Fruit fly (Drosophila melanogaster) whole organism, embryonic: ENCODE measurements around the gene yellow-b.
A peak's percentile ranks its signal among the peaks of the same experiment; 100 is the strongest.

ENCODE experiments used
- CG12744 ChIP-seq: fragments of 200-800 bp; sonication (Bioruptor generic); optimal IDR thresholded peaks from 2 replicates; lab custom pipeline; 2016; ENCODE audit warnings: missing biosample characterization, missing genetic modification characterization
- CG12769 ChIP-seq: fragments of 200-800 bp; sonication (Bioruptor generic); optimal IDR thresholded peaks from 2 replicates; lab custom pipeline; 2019; ENCODE audit warnings: missing biosample characterization, mild to moderate bottlenecking, missing genetic modification characterization, moderate library complexity
- CG15073 ChIP-seq: fragments of 200-800 bp; sonication (Bioruptor generic); optimal IDR thresholded peaks from 2 replicates; lab custom pipeline; 2016; ENCODE audit warnings: missing biosample characterization, missing genetic modification characterization
- CG15601 ChIP-seq: fragments of 200-800 bp; sonication (Bioruptor generic); optimal IDR thresholded peaks from 3 replicates; lab custom pipeline; 2019; ENCODE audit warnings: missing biosample characterization, mild to moderate bottlenecking, missing genetic modification characterization, moderate library complexity
- CG1603 ChIP-seq: fragments of 200-800 bp; sonication (Bioruptor generic); optimal IDR thresholded peaks from 2 replicates; lab custom pipeline; 2019; ENCODE audit warnings: missing biosample characterization, mild to moderate bottlenecking, missing genetic modification characterization, moderate library complexity
- CG17361 ChIP-seq: fragments of 200-800 bp; sonication (Bioruptor generic); IDR thresholded peaks from 3 replicates; pipeline ENCODE4 v1.3.6; 2022; ENCODE audit warnings: missing biosample characterization, missing genetic modification characterization
- CG17829 ChIP-seq: fragments of 200-800 bp; optimal IDR thresholded peaks from 2 replicates; lab custom pipeline; 2019; ENCODE audit warnings: missing biosample characterization, mild to moderate bottlenecking, missing genetic modification characterization, moderate library complexity
- CG18011 ChIP-seq: fragments of 200-800 bp; sonication (Bioruptor generic); optimal IDR thresholded peaks from 2 replicates; lab custom pipeline; 2017; ENCODE audit warnings: missing biosample characterization, missing genetic modification characterization, mild to moderate bottlenecking, moderate library complexity, missing genotype
- CG2875 ChIP-seq: fragments of 200-800 bp; sonication (Bioruptor generic); optimal IDR thresholded peaks from 2 replicates; lab custom pipeline; 2017; ENCODE audit warnings: missing biosample characterization, mild to moderate bottlenecking, missing genetic modification characterization, missing genetic modification reagents
- CG30020 ChIP-seq: fragments of 200-800 bp; optimal IDR thresholded peaks from 2 replicates; lab custom pipeline; 2019; ENCODE audit warnings: missing biosample characterization, mild to moderate bottlenecking, missing genetic modification characterization, moderate library complexity
- CG32767 ChIP-seq: fragments of 200-800 bp; sonication (Bioruptor generic); IDR thresholded peaks from 2 replicates; pipeline ENCODE4 v1.3.6; 2022; ENCODE audit warnings: missing biosample characterization, missing genetic modification characterization
- CG33213 ChIP-seq: fragments of 200-800 bp; sonication (Bioruptor generic); optimal IDR thresholded peaks from 3 replicates; lab custom pipeline; 2016; ENCODE audit warnings: missing biosample characterization, missing genetic modification characterization
- CG4424 ChIP-seq: fragments of 200-800 bp; sonication (Bioruptor generic); optimal IDR thresholded peaks from 3 replicates; lab custom pipeline; 2016; ENCODE audit warnings: missing biosample characterization, missing genetic modification characterization
- CG7745 ChIP-seq: fragments of 200-800 bp; sonication (Bioruptor generic); optimal IDR thresholded peaks from 2 replicates; lab custom pipeline; 2018; ENCODE audit warnings: missing biosample characterization, mild to moderate bottlenecking, missing genetic modification characterization, moderate library complexity
- CG7928 ChIP-seq: fragments of 200-800 bp; sonication (Bioruptor generic); optimal IDR thresholded peaks from 2 replicates; lab custom pipeline; 2017; ENCODE audit warnings: missing biosample characterization, mild to moderate bottlenecking, missing genetic modification characterization
- CG7963 ChIP-seq: fragments of 200-800 bp; sonication (Bioruptor generic); IDR thresholded peaks from 3 replicates; pipeline ENCODE4 v1.3.6; 2022; ENCODE audit warnings: missing biosample characterization, missing genetic modification characterization; ENCODE audit not compliant: partially characterized antibody
- CG8388 ChIP-seq: fragments of 200-800 bp; sonication (Bioruptor generic); optimal IDR thresholded peaks from 2 replicates; lab custom pipeline; 2019; ENCODE audit warnings: missing biosample characterization, mild to moderate bottlenecking, missing genetic modification characterization, moderate library complexity
- CG8765 ChIP-seq: fragments of 200-800 bp; sonication (Bioruptor generic); IDR thresholded peaks from 2 replicates; pipeline ENCODE4 v1.3.6; 2022; ENCODE audit warnings: missing biosample characterization, missing genetic modification characterization
- CG9609 ChIP-seq: fragments of 200-800 bp; sonication (Bioruptor generic); optimal IDR thresholded peaks from 3 replicates; lab custom pipeline; 2016; ENCODE audit warnings: missing biosample characterization, missing genetic modification characterization
- CrebB ChIP-seq: fragments of 200-800 bp; sonication (Bioruptor generic); optimal IDR thresholded peaks from 3 replicates; lab custom pipeline; 2018; ENCODE audit warnings: missing biosample characterization, mild to moderate bottlenecking, missing genetic modification characterization
- Hr3 ChIP-seq: fragments of 200-800 bp; sonication (Bioruptor generic); optimal IDR thresholded peaks from 3 replicates; lab custom pipeline; 2016; ENCODE audit warnings: missing biosample characterization, missing genetic modification characterization
- NC2α ChIP-seq: fragments of 200-800 bp; sonication (Bioruptor generic); optimal IDR thresholded peaks from 2 replicates; lab custom pipeline; 2016; ENCODE audit warnings: missing biosample characterization, missing genetic modification characterization
- Optix ChIP-seq: fragments of 200-800 bp; sonication (Bioruptor generic); IDR thresholded peaks from 3 replicates; pipeline ENCODE4 v1.3.6; 2022; ENCODE audit warnings: missing biosample characterization, missing genetic modification characterization
- Sox102F ChIP-seq: fragments of 200-800 bp; sonication (Bioruptor generic); optimal IDR thresholded peaks from 2 replicates; lab custom pipeline; 2018; ENCODE audit warnings: missing biosample characterization, mild to moderate bottlenecking, missing genetic modification characterization, moderate library complexity
- Stat92E ChIP-seq, 3 experiments: fragments of >200 bp in 2 of 3; fragments of 200-800 bp in 1 of 3; sonication (Bioruptor generic) in 1 of 3; optimal IDR thresholded peaks; 2 replicates each; lab custom pipeline; 2017 to 2019; ENCODE audit warnings: missing biosample characterization in 3 of 3, missing genetic modification characterization in 3 of 3, mild to moderate bottlenecking in 1 of 3, moderate library complexity in 1 of 3
- bcd ChIP-seq: fragments of 200-800 bp; sonication (Bioruptor generic); optimal IDR thresholded peaks from 2 replicates; lab custom pipeline; 2017; ENCODE audit warnings: missing biosample characterization, mild to moderate bottlenecking, missing genetic modification characterization
- da ChIP-seq: fragments of 200-800 bp; sonication (Bioruptor generic); optimal IDR thresholded peaks from 2 replicates; lab custom pipeline; 2016; ENCODE audit warnings: missing biosample characterization, missing genetic modification characterization
- dm ChIP-seq: fragments of 200-800 bp; sonication (Bioruptor generic); optimal IDR thresholded peaks from 3 replicates; lab custom pipeline; 2016; ENCODE audit warnings: missing biosample characterization, missing genetic modification characterization
- emc ChIP-seq: fragments of 200-800 bp; sonication (Bioruptor generic); optimal IDR thresholded peaks from 2 replicates; lab custom pipeline; 2016; ENCODE audit warnings: missing biosample characterization, missing genetic modification characterization
- eyg ChIP-seq: fragments of 200-800 bp; sonication (Bioruptor generic); optimal IDR thresholded peaks from 3 replicates; lab custom pipeline; 2016; ENCODE audit warnings: missing biosample characterization, missing genetic modification characterization
- fd102C ChIP-seq: fragments of 200-800 bp; sonication (Bioruptor generic); optimal IDR thresholded peaks from 2 replicates; lab custom pipeline; 2018; ENCODE audit warnings: missing biosample characterization, mild to moderate bottlenecking, missing genetic modification characterization, moderate library complexity
- fu2 ChIP-seq: fragments of 200-800 bp; sonication (Bioruptor generic); optimal IDR thresholded peaks from 2 replicates; lab custom pipeline; 2016; ENCODE audit warnings: missing biosample characterization, missing genetic modification characterization
- gcm ChIP-seq: fragments of 200-800 bp; sonication (Bioruptor generic); optimal IDR thresholded peaks from 2 replicates; lab custom pipeline; 2019; ENCODE audit warnings: missing biosample characterization, mild to moderate bottlenecking, missing genetic modification characterization, moderate library complexity
- grau ChIP-seq: fragments of 200-800 bp; optimal IDR thresholded peaks from 3 replicates; lab custom pipeline; 2019; ENCODE audit warnings: missing biosample characterization, mild to moderate bottlenecking, missing genetic modification characterization, moderate library complexity
- her ChIP-seq: fragments of 200-800 bp; sonication (Bioruptor generic); optimal IDR thresholded peaks from 2 replicates; lab custom pipeline; 2016; ENCODE audit warnings: missing biosample characterization, missing genetic modification characterization
- ind ChIP-seq: fragments of 200-800 bp; sonication (Bioruptor generic); optimal IDR thresholded peaks from 3 replicates; lab custom pipeline; 2016; ENCODE audit warnings: missing biosample characterization, missing genetic modification characterization
- lmd ChIP-seq: fragments of 200-800 bp; sonication (Bioruptor generic); IDR thresholded peaks from 2 replicates; pipeline ENCODE4 v1.3.6; 2022; ENCODE audit warnings: missing biosample characterization, missing genetic modification characterization
- repo ChIP-seq: fragments of 200-800 bp; sonication (Bioruptor generic); optimal IDR thresholded peaks from 2 replicates; lab custom pipeline; 2016; ENCODE audit warnings: missing biosample characterization, missing genetic modification characterization
- sd ChIP-seq: fragments of 200-800 bp; sonication (Bioruptor generic); optimal IDR thresholded peaks from 3 replicates; lab custom pipeline; 2018; ENCODE audit warnings: missing biosample characterization, mild to moderate bottlenecking, missing genetic modification characterization, moderate library complexity
- sens ChIP-seq: fragments of 200-800 bp; sonication (Bioruptor generic); peaks from one replicate; lab custom pipeline; 2016; ENCODE audit warnings: missing biosample characterization, missing genetic modification characterization

Gene yellow-b

dm6 chr2L:16760504-16761417 is 6.6 kb downstream of the yellow-b start, which contains the start of gene ppk17 (continued):
- peak; percentile 85 for TF ChIP-seq sd
- TF ChIP-seq CG8765 (GFP tag; lab: Robert Waterston, UW) = no peak
- TF ChIP-seq CG7745 (tag; lab: Kevin White, UChicago) = no peak
- TF ChIP-seq Sox102F (GFP tag; lab: Kevin White, UChicago) = no peak
- no peak for TF ChIP-seq CG18011 (GFP tag; lab: Kevin White, UChicago)
- peak; percentile 4 for TF ChIP-seq grau (tag; lab: Kevin White, UChicago)
- no peak for TF ChIP-seq ind (GFP tag; lab: Kevin White, UChicago)
- no peak for TF ChIP-seq lmd
- TF ChIP-seq CG12744 (GFP tag; lab: Kevin White, UChicago) = no peak
- no peak for TF ChIP-seq CG4424 (GFP tag; lab: Kevin White, UChicago)
- TF ChIP-seq CrebB (tag; lab: Kevin White, UChicago) = no peak
- 0 out of 2 replicates have a peak, but pooled peaks have one; percentile 17 for TF ChIP-seq CG32767 (GFP tag; lab: Robert Waterston, UW)
- no peak for TF ChIP-seq CG1603
- no peak for TF ChIP-seq Optix (GFP tag; lab: Robert Waterston, UW)
- TF ChIP-seq CG15601 (tag; lab: Kevin White, UChicago) = no peak
- peak; percentile 68 for TF ChIP-seq CG12769 (tag; lab: Kevin White, UChicago)
- TF ChIP-seq CG2875 (GFP tag; lab: Kevin White, UChicago) = no peak
- TF ChIP-seq dm (GFP tag; lab: Kevin White, UChicago) = no peak
- no peak for TF ChIP-seq Stat92E (GFP tag; optimal IDR thresholded peaks at IDR 0.05; lab: Kevin White, UChicago)
- no peak for TF ChIP-seq gcm (GFP tag; lab: Kevin White, UChicago)
- no peak for TF ChIP-seq NC2α (GFP tag; lab: Kevin White, UChicago)
- no peak for TF ChIP-seq her (GFP tag; lab: Kevin White, UChicago)
- no peak for TF ChIP-seq CG8388 (GFP tag; lab: Kevin White, UChicago)
- no peak for TF ChIP-seq Hr3 (GFP tag; lab: Kevin White, UChicago)
- TF ChIP-seq CG7963 = no peak
- peak; percentile 15 for TF ChIP-seq sens (GFP tag; lab: Kevin White, UChicago)
- no peak for TF ChIP-seq CG30020
- no peak for TF ChIP-seq emc
- TF ChIP-seq fd102C (GFP tag; lab: Kevin White, UChicago) = no peak
- no peak for TF ChIP-seq fu2 (GFP tag; lab: Kevin White, UChicago)
- TF ChIP-seq repo (GFP tag; lab: Kevin White, UChicago) = no peak
- TF ChIP-seq CG17829 (tag; lab: Kevin White, UChicago) = no peak
- 0 out of 3 replicates have a peak, but pooled peaks have one; percentile 14 for TF ChIP-seq CG17361 (GFP tag; lab: Robert Waterston, UW)
- TF ChIP-seq CG15073 = no peak
- TF ChIP-seq da (GFP tag; lab: Kevin White, UChicago) = no peak
- TF ChIP-seq CG7928 (GFP tag; lab: Kevin White, UChicago) = no peak
- no peak for TF ChIP-seq bcd (GFP tag; lab: Kevin White, UChicago)
- TF ChIP-seq CG33213 (GFP tag; lab: Kevin White, UChicago) = no peak
- no peak for TF ChIP-seq eyg (GFP tag; lab: Kevin White, UChicago)
- no peak for TF ChIP-seq CG9609 (GFP tag; lab: Kevin White, UChicago)
